Fruit fly (Drosophila melanogaster) whole organism, embryonic: Measurements from ENCODE around the gene CG32642.

Experiments used
- BEAF-32 ChIP-seq: fragments of 200-800 bp; sonication (Bioruptor generic); optimal IDR thresholded peaks from 3 replicates; lab custom pipeline; 2017; ENCODE audit warnings: missing biosample characterization, missing genetic modification characterization, mild to moderate bottlenecking, moderate library complexity, missing genetic modification reagents
- C15 ChIP-seq: fragments of 200-800 bp; sonication (Bioruptor generic); IDR thresholded peaks from 3 replicates; pipeline ENCODE4 v1.3.6; 2022; ENCODE audit warnings: missing biosample characterization, missing genetic modification characterization
- CG10267 ChIP-seq: fragments of 200-800 bp; sonication (Bioruptor generic); optimal IDR thresholded peaks from 2 replicates; lab custom pipeline; 2018; ENCODE audit warnings: missing biosample characterization, mild to moderate bottlenecking, missing genetic modification characterization, moderate library complexity
- CG10565 ChIP-seq: fragments of 200-800 bp; sonication (Bioruptor generic); optimal IDR thresholded peaks from 3 replicates; lab custom pipeline; 2016; ENCODE audit warnings: missing biosample characterization, mild to moderate bottlenecking, missing genetic modification characterization
- CG11085 ChIP-seq: fragments of 200-800 bp; sonication (Bioruptor generic); IDR thresholded peaks from 2 replicates; pipeline ENCODE4 v1.3.6; 2022; ENCODE audit warnings: missing biosample characterization, missing genetic modification characterization
- CG14667 ChIP-seq: fragments of 200-800 bp; sonication (Bioruptor generic); IDR thresholded peaks from 2 replicates; pipeline ENCODE4 v1.3.6; 2022; ENCODE audit warnings: missing biosample characterization, missing genetic modification characterization
- CG15479 ChIP-seq: fragments of 200-800 bp; sonication (Bioruptor generic); optimal IDR thresholded peaks from 3 replicates; lab custom pipeline; 2019; ENCODE audit warnings: missing biosample characterization, mild to moderate bottlenecking, missing genetic modification characterization, moderate library complexity
- CG17361 ChIP-seq: fragments of 200-800 bp; sonication (Bioruptor generic); IDR thresholded peaks from 3 replicates; pipeline ENCODE4 v1.3.6; 2022; ENCODE audit warnings: missing biosample characterization, missing genetic modification characterization
- CG17912 ChIP-seq: fragments of 200-800 bp; sonication (Bioruptor generic); optimal IDR thresholded peaks from 2 replicates; lab custom pipeline; 2018; ENCODE audit warnings: missing biosample characterization, mild to moderate bottlenecking, missing genetic modification characterization
- CG18764 ChIP-seq: fragments of 200-800 bp; sonication (Bioruptor generic); optimal IDR thresholded peaks from 3 replicates; lab custom pipeline; 2016; ENCODE audit warnings: missing biosample characterization, missing genetic modification characterization
- CG33213 ChIP-seq: fragments of 200-800 bp; sonication (Bioruptor generic); optimal IDR thresholded peaks from 3 replicates; lab custom pipeline; 2016; ENCODE audit warnings: missing biosample characterization, missing genetic modification characterization
- CG4617 ChIP-seq: fragments of 200-800 bp; sonication (Bioruptor generic); optimal IDR thresholded peaks from 3 replicates; lab custom pipeline; 2016; ENCODE audit warnings: missing biosample characterization, missing genetic modification characterization, borderline replicate concordance
- CG6175 ChIP-seq: fragments of 200-800 bp; sonication (Bioruptor generic); IDR thresholded peaks from 3 replicates; pipeline ENCODE4 v1.3.6; 2022; ENCODE audit warnings: missing biosample characterization, missing genetic modification characterization
- CG6689 ChIP-seq: fragments of 200-800 bp; sonication (Bioruptor generic); IDR thresholded peaks from 2 replicates; pipeline ENCODE4 v1.3.6; 2022; ENCODE audit warnings: missing biosample characterization, missing genetic modification characterization
- CG8359 ChIP-seq: fragments of 200-800 bp; sonication (Bioruptor generic); optimal IDR thresholded peaks from 2 replicates; lab custom pipeline; 2017; ENCODE audit warnings: missing biosample characterization, mild to moderate bottlenecking, missing genetic modification characterization, borderline replicate concordance
- CG9797 ChIP-seq: fragments of 200-800 bp; sonication (Bioruptor generic); optimal IDR thresholded peaks from 3 replicates; lab custom pipeline; 2018; ENCODE audit warnings: missing biosample characterization, mild to moderate bottlenecking, missing genetic modification characterization
- D19B ChIP-seq: fragments of 200-800 bp; sonication (Bioruptor generic); optimal IDR thresholded peaks from 2 replicates; lab custom pipeline; 2017; ENCODE audit warnings: missing biosample characterization, mild to moderate bottlenecking, missing genetic modification characterization
- Dip3 ChIP-seq: fragments of 200-800 bp; sonication (Bioruptor generic); optimal IDR thresholded peaks from 3 replicates; lab custom pipeline; 2016; ENCODE audit warnings: missing biosample characterization, missing genetic modification characterization
- Dp ChIP-seq: fragments of 200-800 bp; sonication (Bioruptor generic); optimal IDR thresholded peaks from 2 replicates; lab custom pipeline; 2018; ENCODE audit warnings: missing biosample characterization, mild to moderate bottlenecking, missing genetic modification characterization, moderate library complexity
- Ets97D ChIP-seq: fragments of 200-800 bp; sonication (Bioruptor generic); optimal IDR thresholded peaks from 3 replicates; lab custom pipeline; 2016; ENCODE audit warnings: missing biosample characterization, missing genetic modification characterization
- Hmr ChIP-seq: fragments of 200-800 bp; sonication (Bioruptor generic); optimal IDR thresholded peaks from 3 replicates; lab custom pipeline; 2017; ENCODE audit warnings: mild to moderate bottlenecking, missing biosample characterization, missing genetic modification reagents, missing genetic modification characterization
- Hr78 ChIP-seq, 2 experiments: fragments of 200-800 bp in 1 of 2; fragments of >200 bp in 1 of 2; sonication (Bioruptor generic) in 1 of 2; optimal IDR thresholded peaks; 2 replicates each; lab custom pipeline; 2017 to 2019; ENCODE audit warnings: missing biosample characterization in 2 of 2, missing genetic modification characterization in 2 of 2, mild to moderate bottlenecking in 1 of 2, moderate library complexity in 1 of 2
- Kr ChIP-seq: fragments of 200-800 bp; sonication (Bioruptor generic); optimal IDR thresholded peaks from 2 replicates; lab custom pipeline; 2017; ENCODE audit warnings: missing biosample characterization, mild to moderate bottlenecking, missing genetic modification characterization
- NfI ChIP-seq: fragments of 200-800 bp; sonication (Bioruptor generic); optimal IDR thresholded peaks from 3 replicates; lab custom pipeline; 2018; ENCODE audit warnings: missing biosample characterization, mild to moderate bottlenecking, missing genetic modification characterization, moderate library complexity
- Tbp ChIP-seq: fragments of >200 bp; optimal IDR thresholded peaks from 2 replicates; lab custom pipeline; 2018; ENCODE audit warnings: missing biosample characterization, missing genetic modification characterization
- aop ChIP-seq: fragments of 200-800 bp; sonication (Bioruptor generic); IDR thresholded peaks from 2 replicates; pipeline ENCODE4 v1.3.6; 2022; ENCODE audit warnings: missing biosample characterization, missing genetic modification characterization
- ash1 ChIP-seq: fragments of 200-800 bp; sonication (Bioruptor generic); optimal IDR thresholded peaks from 2 replicates; lab custom pipeline; 2018; ENCODE audit warnings: missing biosample characterization, mild to moderate bottlenecking, missing genetic modification characterization
- bbx ChIP-seq: fragments of 200-800 bp; sonication (Bioruptor generic); IDR thresholded peaks from 2 replicates; pipeline ENCODE4 v1.3.6; 2022; ENCODE audit warnings: missing biosample characterization, missing genetic modification characterization; ENCODE audit not compliant: partially characterized antibody
- croc ChIP-seq: fragments of 200-800 bp; sonication (Bioruptor generic); conservative IDR thresholded peaks from 3 replicates; pipeline ENCODE4 v1.3.6; 2022; ENCODE audit warnings: missing biosample characterization, missing genetic modification characterization
- da ChIP-seq: fragments of 200-800 bp; sonication (Bioruptor generic); optimal IDR thresholded peaks from 2 replicates; lab custom pipeline; 2016; ENCODE audit warnings: missing biosample characterization, missing genetic modification characterization
- danr ChIP-seq: fragments of 200-800 bp; sonication (Bioruptor generic); IDR thresholded peaks from 2 replicates; pipeline ENCODE4 v1.3.6; 2022; ENCODE audit warnings: missing biosample characterization, missing genetic modification characterization
- dmrt11E ChIP-seq: fragments of 200-800 bp; sonication (Bioruptor generic); optimal IDR thresholded peaks from 3 replicates; lab custom pipeline; 2018; ENCODE audit warnings: missing biosample characterization, mild to moderate bottlenecking, missing genetic modification characterization, moderate library complexity
- dysf ChIP-seq: fragments of 200-800 bp; sonication (Bioruptor generic); IDR thresholded peaks from 3 replicates; pipeline ENCODE4 v1.3.6; 2022; ENCODE audit warnings: missing biosample characterization, missing genetic modification characterization
- fd64A ChIP-seq: fragments of 200-800 bp; sonication (Bioruptor generic); optimal IDR thresholded peaks from 3 replicates; lab custom pipeline; 2018; ENCODE audit warnings: missing biosample characterization, mild to moderate bottlenecking, missing genetic modification characterization
- fu2 ChIP-seq: fragments of 200-800 bp; sonication (Bioruptor generic); optimal IDR thresholded peaks from 2 replicates; lab custom pipeline; 2016; ENCODE audit warnings: missing biosample characterization, missing genetic modification characterization
- jigr1 ChIP-seq: fragments of 200-800 bp; sonication (Bioruptor generic); IDR thresholded peaks from 3 replicates; pipeline ENCODE4 v1.3.6; 2022; ENCODE audit warnings: missing biosample characterization, missing genetic modification characterization
- jing ChIP-seq: fragments of 200-800 bp; sonication (Bioruptor generic); optimal IDR thresholded peaks from 2 replicates; lab custom pipeline; 2018; ENCODE audit warnings: missing biosample characterization, mild to moderate bottlenecking, missing genetic modification characterization
- maf-S ChIP-seq: fragments of 200-800 bp; sonication (Bioruptor generic); optimal IDR thresholded peaks from 2 replicates; lab custom pipeline; 2016; ENCODE audit warnings: missing biosample characterization, missing genetic modification characterization
- mirr ChIP-seq: fragments of 200-800 bp; sonication (Bioruptor generic); optimal IDR thresholded peaks from 3 replicates; lab custom pipeline; 2018; ENCODE audit warnings: missing biosample characterization, mild to moderate bottlenecking, missing genetic modification characterization
- peb ChIP-seq: fragments of 200-800 bp; sonication (Bioruptor generic); IDR thresholded peaks from 2 replicates; pipeline ENCODE4 v1.3.6; 2022; ENCODE audit warnings: missing biosample characterization, missing genetic modification characterization
- pros ChIP-seq: fragments of 200-800 bp; sonication (Bioruptor generic); optimal IDR thresholded peaks from 3 replicates; lab custom pipeline; 2019; ENCODE audit warnings: missing biosample characterization, mild to moderate bottlenecking, missing genetic modification characterization, moderate library complexity
- sna ChIP-seq: fragments of 200-800 bp; sonication (Bioruptor generic); IDR thresholded peaks from 2 replicates; pipeline ENCODE4 v1.3.6; 2022; ENCODE audit warnings: missing biosample characterization, missing genetic modification characterization; ENCODE audit not compliant: partially characterized antibody
- sob ChIP-seq: fragments of 200-800 bp; sonication (Bioruptor generic); IDR thresholded peaks from 2 replicates; pipeline ENCODE4 v1.3.6; 2022; ENCODE audit warnings: missing biosample characterization, missing genetic modification characterization
- stwl ChIP-seq: fragments of 200-800 bp; sonication (Bioruptor generic); optimal IDR thresholded peaks from 3 replicates; lab custom pipeline; 2018; ENCODE audit warnings: missing biosample characterization, mild to moderate bottlenecking, missing genetic modification characterization, moderate library complexity
- tna ChIP-seq: fragments of 200-800 bp; sonication (Bioruptor generic); IDR thresholded peaks from 2 replicates; pipeline ENCODE4 v1.3.6; 2022; ENCODE audit warnings: missing biosample characterization, missing genetic modification characterization; ENCODE audit not compliant: partially characterized antibody
- trh ChIP-seq: fragments of 200-800 bp; sonication (Bioruptor generic); optimal IDR thresholded peaks from 2 replicates; lab custom pipeline; 2016; ENCODE audit warnings: missing biosample characterization, missing genetic modification characterization
- vnd ChIP-seq: fragments of 200-800 bp; sonication (Bioruptor generic); IDR thresholded peaks from 3 replicates; pipeline ENCODE4 v1.3.6; 2022; ENCODE audit warnings: missing biosample characterization, missing genetic modification characterization; ENCODE audit not compliant: partially characterized antibody
- z ChIP-seq: fragments of 200-800 bp; sonication (Bioruptor generic); IDR thresholded peaks from 3 replicates; pipeline ENCODE4 v1.3.6; 2022; ENCODE audit warnings: missing biosample characterization, missing genetic modification characterization

CG32642 gene

dm6 chrX:12925426-12926256 is 33.4 kb upstream of the CG32642 start (continued):
- no peak for TF ChIP-seq pros
- TF ChIP-seq CG15479 (GFP tag; lab: Kevin White, UChicago) = no peak
- peak in 1 of 2 experiments; percentile 31 for TF ChIP-seq Hr78 (GFP tag; optimal IDR thresholded peaks at IDR 0.05; lab: Kevin White, UChicago)
- TF ChIP-seq vnd (GFP tag; lab: Robert Waterston, UW) = no peak
- TF ChIP-seq CG17361 (GFP tag; lab: Robert Waterston, UW) = peak; percentile 48; the same call in 1 of the 3 replicates
- TF ChIP-seq C15 (GFP tag; lab: Robert Waterston, UW) = no peak
- TF ChIP-seq jing (GFP tag; lab: Kevin White, UChicago) = no peak
- no peak for TF ChIP-seq fu2
- TF ChIP-seq NfI (GFP tag; lab: Kevin White, UChicago) = no peak
- peak; percentile 55 for TF ChIP-seq CG8359 (GFP tag; lab: Kevin White, UChicago)
- TF ChIP-seq dmrt11E (tag; lab: Kevin White, UChicago) = peak; percentile 59
- TF ChIP-seq CG17912 (GFP tag; lab: Kevin White, UChicago) = no peak
- TF ChIP-seq Ets97D = no peak
- TF ChIP-seq CG9797 = no peak
- no peak for TF ChIP-seq mirr (GFP tag; lab: Kevin White, UChicago)
- no peak for TF ChIP-seq Dp (GFP tag; lab: Kevin White, UChicago)
- no peak for TF ChIP-seq CG18764 (GFP tag; lab: Kevin White, UChicago)
- TF ChIP-seq CG10267 (tag; lab: Kevin White, UChicago) = peak; percentile 66
- TF ChIP-seq dysf = peak; percentile 70; the same call in 2 of the 3 replicates
- no peak for TF ChIP-seq D19B
- no peak for TF ChIP-seq stwl (tag; lab: Kevin White, UChicago)
- TF ChIP-seq sna (GFP tag; lab: Robert Waterston, UW) = no peak
- TF ChIP-seq Hmr = peak; percentile 60
- no peak for TF ChIP-seq maf-S (GFP tag; lab: Kevin White, UChicago)
- TF ChIP-seq BEAF-32 (GFP tag; lab: Kevin White, UChicago) = no peak
- no peak for TF ChIP-seq trh
- TF ChIP-seq croc (GFP tag; lab: Robert Waterston, UW) = peak; percentile 50; the same call in 1 of the 3 replicates
- TF ChIP-seq bbx (GFP tag; lab: Robert Waterston, UW) = no peak
- no peak for TF ChIP-seq tna (GFP tag; lab: Robert Waterston, UW)
- no peak for TF ChIP-seq CG4617
- no peak for TF ChIP-seq fd64A (GFP tag; lab: Kevin White, UChicago)
- peak; percentile 60; the same call in 1 of the 3 replicates for TF ChIP-seq jigr1 (GFP tag; lab: Robert Waterston, UW)
- TF ChIP-seq Tbp (GFP tag; lab: Kevin White, UChicago) = no peak
- TF ChIP-seq ash1 (GFP tag; lab: Kevin White, UChicago) = no peak
- no peak for TF ChIP-seq z (GFP tag; lab: Robert Waterston, UW)
- TF ChIP-seq aop = no peak
- TF ChIP-seq CG10565 (GFP tag; lab: Kevin White, UChicago) = no peak
- peak; percentile 66 for TF ChIP-seq peb (GFP tag; lab: Robert Waterston, UW)
- no peak for TF ChIP-seq da (GFP tag; lab: Kevin White, UChicago)
- TF ChIP-seq Kr (GFP tag; lab: Kevin White, UChicago) = no peak
- TF ChIP-seq CG33213 = no peak
- TF ChIP-seq CG6175 (GFP tag; lab: Robert Waterston, UW) = no peak
- peak; percentile 57; the same call in 1 of the 2 replicates for TF ChIP-seq CG11085 (GFP tag; lab: Robert Waterston, UW)
- TF ChIP-seq Dip3 = no peak
- peak; percentile 50; the same call in 1 of the 2 replicates for TF ChIP-seq CG14667 (GFP tag; lab: Robert Waterston, UW)
- TF ChIP-seq sob (GFP tag; lab: Robert Waterston, UW) = peak; percentile 38; the same call in 1 of the 2 replicates
- peak; percentile 78 for TF ChIP-seq CG6689 (GFP tag; lab: Robert Waterston, UW)
- TF ChIP-seq danr (GFP tag; lab: Robert Waterston, UW) = no peak
